Worm (Caenorhabditis elegans): ENCODE data around the gene tbx-34.

DNA sequence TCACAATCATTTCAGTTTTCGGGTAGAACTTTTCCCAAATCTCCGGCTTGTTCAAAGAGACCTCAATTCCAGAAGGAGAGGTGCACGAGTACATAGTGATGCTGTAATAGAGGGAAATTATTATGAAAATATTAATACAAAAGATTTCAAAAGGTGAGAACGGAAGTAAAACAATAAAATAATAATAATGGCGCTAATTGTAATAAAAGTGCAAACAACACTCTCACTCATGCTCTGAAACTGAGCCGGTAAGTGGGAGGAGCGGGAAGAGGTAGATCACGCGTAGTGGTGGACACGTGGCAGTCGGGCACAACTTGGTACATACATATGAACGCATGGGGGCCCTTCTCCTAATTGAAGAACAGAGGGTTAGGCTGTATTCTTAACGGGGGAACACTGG is 9.0 kb upstream of the tbx-34 start, which contains the start of gene tbx-37:
- TF ChIP-seq ets-7 (tag; optimal IDR thresholded peaks at IDR 0.05) (no peak), hmg-4 (GFP tag; optimal IDR thresholded peaks at IDR 0.05) (no peak), ama-1 (optimal IDR thresholded peaks at IDR 0.05) (no peak), aly-1 (tag; optimal IDR thresholded peaks at IDR 0.05) (no peak), hmbx-1 (tag; optimal IDR thresholded peaks at IDR 0.05) (no peak), ceh-13 (GFP tag; optimal IDR thresholded peaks at IDR 0.05) (no peak), B0310.2 (tag; optimal IDR thresholded peaks at IDR 0.05) (no peak), hnd-1 (tag; optimal IDR thresholded peaks at IDR 0.05) (no peak)
